Worm (Caenorhabditis elegans) whole organism, late embryonic: ENCODE data around the gene tkr-1.

Experiments
- F13H6.1 ChIP-seq: sonication (generic microtip); optimal IDR thresholded peaks from 2 replicates; lab custom pipeline; 2016; ENCODE audit warnings: missing genetic modification characterization, missing compliant biosample characterization
- K02D7.2 ChIP-seq: sonication (generic microtip); optimal IDR thresholded peaks from 2 replicates; lab custom pipeline; 2017; ENCODE audit warnings: mild to moderate bottlenecking, missing genetic modification characterization, missing compliant biosample characterization
- ceh-14 ChIP-seq: sonication (generic microtip); optimal IDR thresholded peaks from 2 replicates; lab custom pipeline; 2016; ENCODE audit warnings: missing genotype, missing genetic modification characterization, missing compliant biosample characterization
- ceh-2 ChIP-seq: sonication (generic microtip); optimal IDR thresholded peaks from 2 replicates; lab custom pipeline; 2016; ENCODE audit warnings: missing genotype, missing genetic modification characterization, missing compliant biosample characterization
- eyg-1 ChIP-seq: sonication (generic microtip); optimal IDR thresholded peaks from 2 replicates; lab custom pipeline; 2016; ENCODE audit warnings: missing genotype, missing genetic modification characterization, missing compliant biosample characterization
- fax-1 ChIP-seq: sonication (generic microtip); optimal IDR thresholded peaks from 2 replicates; lab custom pipeline; 2016; ENCODE audit warnings: missing genotype, missing genetic modification characterization, missing compliant biosample characterization
- fkh-6 ChIP-seq: sonication (generic microtip); optimal IDR thresholded peaks from 2 replicates; lab custom pipeline; 2016; ENCODE audit warnings: missing genetic modification characterization, missing compliant biosample characterization
- sox-4 ChIP-seq: sonication (generic microtip); optimal IDR thresholded peaks from 2 replicates; lab custom pipeline; 2017; ENCODE audit warnings: mild to moderate bottlenecking, missing genetic modification characterization, inconsistent platforms, missing compliant biosample characterization
- unc-3 ChIP-seq, 2 experiments: fragments of 200-800 bp in 1 of 2; sonication (Bioruptor generic) in 1 of 2; sonication (generic microtip) in 1 of 2; conservative IDR thresholded peaks in 1 of 2; optimal IDR thresholded peaks in 1 of 2; 2 replicates each; pipeline versions ENCODE4 v1.3.6 to Lab custom; 2016 to 2022; ENCODE audit warnings: missing compliant biosample characterization in 2 of 2, missing genetic modification characterization in 2 of 2, missing genetic modification reagents in 1 of 2

ce11 chrIII:9390007-9390406 lies 6.4 kb downstream of the tkr-1 start, which contains the start of gene slc-17.2:
- TF ChIP-seq K02D7.2 (tag; lab: Kevin White, UChicago) (no peak), eyg-1 (tag; lab: Kevin White, UChicago) (no peak), ceh-14 (tag; lab: Kevin White, UChicago) (no peak), sox-4 (tag; lab: Kevin White, UChicago) (no peak), unc-3 (GFP tag; conservative IDR thresholded peaks at IDR 0.05; lab: Robert Waterston, UW) (no peak), unc-3 (tag; optimal IDR thresholded peaks at IDR 0.05; lab: Kevin White, UChicago) (no peak), ceh-2 (tag; lab: Kevin White, UChicago) (no peak), fax-1 (tag; lab: Kevin White, UChicago) (no peak), F13H6.1 (tag; lab: Kevin White, UChicago) (no peak), fkh-6 (tag; lab: Kevin White, UChicago) (no peak)
